Worm (Caenorhabditis elegans) whole organism, young adult: ENCODE measurements around the gene icln-1.

Experiments used
- F23B12.7 ChIP-seq: sonication (generic microtip); optimal IDR thresholded peaks from 2 replicates; lab custom pipeline; 2017; ENCODE audit warnings: missing genetic modification characterization, mild to moderate bottlenecking, missing compliant biosample characterization, antibody characterized with exemption, moderate library complexity; ENCODE audit not compliant: insufficient read depth
- F49E8.2 ChIP-seq: sonication (generic microtip); optimal IDR thresholded peaks from 3 replicates; lab custom pipeline; 2017; ENCODE audit warnings: missing genetic modification characterization, mild to moderate bottlenecking, missing compliant biosample characterization, antibody characterized with exemption, moderate library complexity; ENCODE audit not compliant: insufficient read depth
- bed-1 ChIP-seq: fragments of 200-800 bp; sonication (Bioruptor generic); IDR thresholded peaks from 2 replicates; pipeline ENCODE4 v1.3.6; 2022; ENCODE audit warnings: missing genetic modification reagents, missing genetic modification characterization, missing compliant biosample characterization
- chd-7 ChIP-seq: sonication (generic microtip); optimal IDR thresholded peaks from 2 replicates; lab custom pipeline; 2016; ENCODE audit warnings: mild to moderate bottlenecking, missing genetic modification characterization, moderate library complexity, missing compliant biosample characterization
- dpl-1 ChIP-seq: fragments of 150-350 bp; optimal IDR thresholded peaks from 2 replicates; lab custom pipeline; 2014; ENCODE audit warnings: missing biosample characterization, missing genetic modification reagents, missing genetic modification characterization
- hlh-12 ChIP-seq: sonication (generic microtip); optimal IDR thresholded peaks from 2 replicates; lab custom pipeline; 2016; ENCODE audit warnings: missing genetic modification characterization, missing compliant biosample characterization
- hmg-20 ChIP-seq: fragments of 200-800 bp; sonication (Bioruptor generic); IDR thresholded peaks from 2 replicates; pipeline ENCODE4 v1.3.6; 2022; ENCODE audit warnings: missing genetic modification reagents, missing genetic modification characterization, missing compliant biosample characterization
- let-607 ChIP-seq, 2 experiments: fragments of 200-800 bp in 1 of 2; sonication (Bioruptor generic) in 1 of 2; sonication (generic microtip) in 1 of 2; optimal IDR thresholded peaks; 2 replicates each; lab custom pipeline; 2016 to 2018; ENCODE audit warnings: mild to moderate bottlenecking in 2 of 2, missing compliant biosample characterization in 2 of 2, missing genetic modification characterization in 2 of 2, moderate library complexity in 2 of 2, missing genotype in 1 of 2
- nhr-27 ChIP-seq: fragments of 200-800 bp; sonication (Bioruptor generic); optimal IDR thresholded peaks from 2 replicates; lab custom pipeline; 2018; ENCODE audit warnings: mild to moderate bottlenecking, missing genetic modification characterization, moderate library complexity, missing compliant biosample characterization
- rcor-1 ChIP-seq: fragments of 200-800 bp; sonication (Bioruptor generic); IDR thresholded peaks from 2 replicates; pipeline ENCODE4 v1.3.6; 2022; ENCODE audit warnings: missing genetic modification reagents, missing genetic modification characterization, missing compliant biosample characterization
- snpc-1.1 ChIP-seq: sonication (generic microtip); optimal IDR thresholded peaks from 2 replicates; lab custom pipeline; 2017; ENCODE audit warnings: missing genetic modification characterization, mild to moderate bottlenecking, missing compliant biosample characterization, antibody characterized with exemption, moderate library complexity, missing genotype, missing genetic modification reagents; ENCODE audit not compliant: insufficient read depth
- tbx-9 ChIP-seq: sonication (generic microtip); optimal IDR thresholded peaks from 2 replicates; lab custom pipeline; 2016; ENCODE audit warnings: borderline replicate concordance, missing genetic modification characterization, inconsistent platforms, missing compliant biosample characterization
- unc-62 ChIP-seq: fragments of 150-350 bp; optimal IDR thresholded peaks from 2 replicates; lab custom pipeline; 2014; ENCODE audit warnings: missing biosample characterization, missing genetic modification reagents, missing genetic modification characterization

DNA sequence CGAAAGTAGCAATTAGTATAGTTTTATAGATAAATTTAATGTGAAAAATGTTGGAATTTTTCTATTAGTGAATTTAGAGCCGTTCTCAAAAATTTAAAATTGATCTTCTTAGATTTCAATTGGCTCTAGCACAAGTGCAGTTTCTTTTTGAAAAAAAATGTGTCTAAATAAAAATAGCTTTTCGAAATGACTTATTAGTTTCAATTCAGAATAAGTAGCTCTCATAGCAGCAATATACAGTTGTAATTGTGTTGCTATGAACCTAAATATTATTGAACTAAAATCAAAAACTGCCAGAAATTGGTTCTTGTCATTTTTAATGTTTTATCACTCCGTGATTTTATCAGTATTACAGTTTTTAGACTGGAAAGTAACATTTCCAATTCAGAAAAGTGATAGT lies 22.2 kb upstream of the icln-1 start:
- no peak for TF ChIP-seq unc-62 (GFP tag; lab: Kevin White, UChicago)
- TF ChIP-seq let-607 (tag; optimal IDR thresholded peaks at IDR 0.05; lab: Kevin White, UChicago), result no peak
- TF ChIP-seq bed-1 (GFP tag; lab: Robert Waterston, UW), result no peak
- no peak for TF ChIP-seq dpl-1 (GFP tag; lab: Kevin White, UChicago)
- TF ChIP-seq rcor-1 (GFP tag; lab: Robert Waterston, UW), result no peak
- no peak for TF ChIP-seq F23B12.7 (tag; lab: Kevin White, UChicago)
- TF ChIP-seq hmg-20 (GFP tag; lab: Robert Waterston, UW), result no peak
- TF ChIP-seq snpc-1.1 (tag; lab: Kevin White, UChicago), result no peak
- no peak for TF ChIP-seq tbx-9 (tag; lab: Kevin White, UChicago)
- TF ChIP-seq F49E8.2 (tag; lab: Kevin White, UChicago), result no peak
- no peak for TF ChIP-seq chd-7 (tag; lab: Kevin White, UChicago)
- no peak for TF ChIP-seq nhr-27 (tag; lab: Kevin White, UChicago)
- no peak for TF ChIP-seq hlh-12 (tag; lab: Kevin White, UChicago)
